Worm (Caenorhabditis elegans) whole organism, L4/young adult: ENCODE results near the gene R02D1.2.
"Not testable (repeated sequence)": the region's sequence is repeated elsewhere in the genome, so short reads cannot be mapped to it uniquely, and the experiment has no call there.

Source experiments
- W03F9.2 ChIP-seq: fragments of 150-350 bp; optimal IDR thresholded peaks from 2 replicates; lab custom pipeline; 2014; ENCODE audit warnings: missing biosample characterization, missing genetic modification characterization
- dao-5 ChIP-seq: sonication (generic microtip); optimal IDR thresholded peaks from 2 replicates; lab custom pipeline; 2016; ENCODE audit warnings: missing genotype, missing genetic modification characterization, moderate library complexity, missing compliant biosample characterization
- him-1 ChIP-seq: sonication (generic microtip); optimal IDR thresholded peaks from 2 replicates; lab custom pipeline; 2016; ENCODE audit warnings: missing genotype, missing genetic modification reagents, missing genetic modification characterization, missing compliant biosample characterization

Gene R02D1.2

ce11 chrV:4339479-4339878, 16.9 kb upstream of the R02D1.2 start:
- TF ChIP-seq dao-5 (tag; lab: Kevin White, UChicago) = no peak
- TF ChIP-seq him-1 = no peak
- no peak for TF ChIP-seq W03F9.2 (tag; lab: Kevin White, UChicago)

ce11 chrV:4336462-4336861, 13.9 kb upstream of the R02D1.2 start, which contains the start of gene irld-1:
Gene irld-1, plus strand, starts transcription at chrV:4336762.
- TF ChIP-seq dao-5 (tag; lab: Kevin White, UChicago); him-1; W03F9.2 (tag; lab: Kevin White, UChicago): not testable (repeated sequence)

- no peak for TF ChIP-seq dao-5 (tag; lab: Kevin White, UChicago)
- TF ChIP-seq W03F9.2 (tag; lab: Kevin White, UChicago) = no peak
- TF ChIP-seq him-1 = no peak
Observed at ce11 chrV:4332450-4332849, 9.8 kb upstream of the R02D1.2 start, which contains the start of gene oac-12. Gene oac-12, minus strand, starts transcription at chrV:4332550.

ce11 chrV:4330820-4331219, 8.2 kb upstream of the R02D1.2 start:
- TF ChIP-seq him-1 (no peak), dao-5 (tag; lab: Kevin White, UChicago) (no peak), W03F9.2 (tag; lab: Kevin White, UChicago) (no peak)

- TF ChIP-seq dao-5 (tag; lab: Kevin White, UChicago) (no peak), W03F9.2 (tag; lab: Kevin White, UChicago) (no peak), him-1 (no peak)
Observed at ce11 chrV:4326841-4327240, 4.2 kb upstream of the R02D1.2 start, which contains the start of gene D2063.1. Gene D2063.1, plus strand, starts transcription at chrV:4327121.

ce11 chrV:4325415-4325814, 2.8 kb upstream of the R02D1.2 start, which contains the start of gene nhr-125:
Gene nhr-125, minus strand, starts transcription at chrV:4325515.
- no peak for TF ChIP-seq W03F9.2 (tag; lab: Kevin White, UChicago)
- TF ChIP-seq him-1 = no peak
- no peak for TF ChIP-seq dao-5 (tag; lab: Kevin White, UChicago)

ce11 chrV:4319867-4320266, 2.7 kb downstream of the R02D1.2 start, which contains the start of gene ZC132.9:
Gene ZC132.9, minus strand, starts transcription at chrV:4319967.
- TF ChIP-seq him-1 (no peak), dao-5 (tag; lab: Kevin White, UChicago) (no peak), W03F9.2 (tag; lab: Kevin White, UChicago) (no peak)

- TF ChIP-seq him-1 (no peak), W03F9.2 (tag; lab: Kevin White, UChicago) (no peak), dao-5 (tag; lab: Kevin White, UChicago) (no peak)
Observed at ce11 chrV:4315057-4315456, 7.5 kb downstream of the R02D1.2 start, which contains the start of gene srh-192. Gene srh-192, minus strand, starts transcription at chrV:4315157.

- TF ChIP-seq dao-5 (tag; lab: Kevin White, UChicago) (no peak), him-1 (no peak), W03F9.2 (tag; lab: Kevin White, UChicago) (no peak)
Observed at ce11 chrV:4304240-4304639, 18.4 kb downstream of the R02D1.2 start.

ce11 chrV:4303793-4304192, 18.8 kb downstream of the R02D1.2 start:
- TF ChIP-seq dao-5 (tag; lab: Kevin White, UChicago) (no peak), W03F9.2 (tag; lab: Kevin White, UChicago) (no peak), him-1 (no peak)

- no peak for TF ChIP-seq dao-5 (tag; lab: Kevin White, UChicago)
- no peak for TF ChIP-seq W03F9.2 (tag; lab: Kevin White, UChicago)
- TF ChIP-seq him-1 = no peak
Observed at ce11 chrV:4302842-4303241, 19.8 kb downstream of the R02D1.2 start.

- TF ChIP-seq him-1 (no peak), W03F9.2 (tag; lab: Kevin White, UChicago) (no peak), dao-5 (tag; lab: Kevin White, UChicago) (no peak)
Observed at ce11 chrV:4299741-4300140, 22.9 kb downstream of the R02D1.2 start, which contains the start of gene ZC132.3. Gene ZC132.3, minus strand, starts transcription at chrV:4299841.

ce11 chrV:4298579-4298978, 24.0 kb downstream of the R02D1.2 start, which contains the start of gene ZC132.11:
Gene ZC132.11, minus strand, starts transcription at chrV:4298679.
- no peak for TF ChIP-seq W03F9.2 (tag; lab: Kevin White, UChicago)
- no peak for TF ChIP-seq him-1
- TF ChIP-seq dao-5 (tag; lab: Kevin White, UChicago) = no peak

ce11 chrV:4295920-4296319, 26.7 kb downstream of the R02D1.2 start, which contains the start of gene F47D2.11:
Gene F47D2.11, minus strand, starts transcription at chrV:4296020.
- no peak for TF ChIP-seq W03F9.2 (tag; lab: Kevin White, UChicago)
- TF ChIP-seq dao-5 (tag; lab: Kevin White, UChicago) = no peak
- TF ChIP-seq him-1 = no peak

ce11 chrV:4293425-4293824, 29.2 kb downstream of the R02D1.2 start, which contains the start of gene srh-194:
Gene srh-194, minus strand, starts transcription at chrV:4293525.
- TF ChIP-seq W03F9.2 (tag; lab: Kevin White, UChicago); him-1; dao-5 (tag; lab: Kevin White, UChicago): not testable (repeated sequence)
